Fruit fly (Drosophila melanogaster): ENCODE results near the gene CG6428.
A peak's percentile ranks its signal among the peaks of the same experiment; 100 is the strongest.

CG6428 gene

DNA sequence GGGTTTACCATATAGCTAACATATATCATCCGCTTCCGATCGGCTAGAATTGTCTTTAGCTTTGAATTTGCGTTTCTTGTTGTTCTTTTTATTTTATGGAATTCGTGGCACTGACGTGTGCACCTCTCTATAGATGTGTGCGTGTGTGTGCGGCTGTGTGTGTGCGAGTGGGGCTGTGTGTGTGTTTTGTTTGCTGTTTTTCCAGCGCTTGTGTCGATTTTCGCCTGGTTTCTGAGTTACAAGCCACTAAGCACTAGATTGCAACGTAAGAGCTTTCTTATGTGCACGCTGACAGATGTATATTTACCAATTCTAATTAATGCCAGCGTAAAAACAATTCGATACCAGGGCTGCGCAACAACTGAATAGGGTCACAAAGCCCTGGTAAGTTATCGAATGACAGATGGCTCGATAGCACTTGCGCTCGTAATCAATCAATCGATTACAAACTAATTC lies 3.5 kb downstream of the CG6428 start, which contains the start of gene lva (continued):
- TF ChIP-seq unc-4 (GFP tag; IDR thresholded peaks at IDR 0.05; ENCODE audit: partially characterized antibody) (peak; percentile 46; the same call in 1 of the 2 replicates), CG9727 (GFP tag; optimal IDR thresholded peaks at IDR 0.05) (no peak), dan (GFP tag; IDR thresholded peaks at IDR 0.05) (no peak), CG12744 (GFP tag; optimal IDR thresholded peaks at IDR 0.05) (no peak), E2f2 (GFP tag; IDR thresholded peaks at IDR 0.05) (peak; percentile 87), CG8478 (optimal IDR thresholded peaks at IDR 0.05) (peak; percentile 89), CG2116 (GFP tag; optimal IDR thresholded peaks at IDR 0.05) (peak; percentile 64), CG17186 (GFP tag; optimal IDR thresholded peaks at IDR 0.05) (peak; percentile 74), CG10543 (GFP tag; optimal IDR thresholded peaks at IDR 0.05) (no peak), BEAF-32 (GFP tag; optimal IDR thresholded peaks at IDR 0.05) (peak; percentile 60), CG3281 (GFP tag; optimal IDR thresholded peaks at IDR 0.05) (peak; percentile 87), Scr (GFP tag; IDR thresholded peaks at IDR 0.05; ENCODE audit: partially characterized antibody) (peak; percentile 60), en (GFP tag; optimal IDR thresholded peaks at IDR 0.05) (no peak), HLH4C (GFP tag; IDR thresholded peaks at IDR 0.05; ENCODE audit: partially characterized antibody) (peak; percentile 59), Sry-β (GFP tag; optimal IDR thresholded peaks at IDR 0.05) (no peak), trem (tag; optimal IDR thresholded peaks at IDR 0.05) (peak; percentile 51), hbn (GFP tag; IDR thresholded peaks at IDR 0.05; ENCODE audit: partially characterized antibody) (peak; percentile 42; the same call in 1 of the 2 replicates), knrl (GFP tag; IDR thresholded peaks at IDR 0.05; ENCODE audit: partially characterized antibody) (peak; percentile 14; the same call in 1 of the 3 replicates), CG34224 (GFP tag; IDR thresholded peaks at IDR 0.05; ENCODE audit: partially characterized antibody) (peak; percentile 19; the same call in 1 of the 3 replicates), ato (GFP tag; IDR thresholded peaks at IDR 0.05; ENCODE audit: partially characterized antibody) (peak; percentile 62), hb (GFP tag; IDR thresholded peaks at IDR 0.05; ENCODE audit: partially characterized antibody) (peak; percentile 56; the same call in 1 of the 3 replicates), bbx (GFP tag; IDR thresholded peaks at IDR 0.05; ENCODE audit: partially characterized antibody) (0 out of 2 replicates have a peak, but pooled peaks have one; percentile 21), amos (GFP tag; IDR thresholded peaks at IDR 0.05; ENCODE audit: partially characterized antibody) (peak; percentile 43; the same call in 1 of the 2 replicates), Dek (tag; optimal IDR thresholded peaks at IDR 0.05) (no peak), NC2β (GFP tag; optimal IDR thresholded peaks at IDR 0.05) (no peak), Sin3A (optimal IDR thresholded peaks at IDR 0.05) (peak; percentile 64), CG6654 (GFP tag; optimal IDR thresholded peaks at IDR 0.05) (no peak), Ets97D (GFP tag; optimal IDR thresholded peaks at IDR 0.05) (peak; percentile 8), CG16813 (GFP tag; IDR thresholded peaks at IDR 0.05; ENCODE audit: partially characterized antibody) (peak; percentile 51), CG2712 (tag; optimal IDR thresholded peaks at IDR 0.05) (peak; percentile 23), Bgb (GFP tag; IDR thresholded peaks at IDR 0.05; ENCODE audit: partially characterized antibody) (peak; percentile 40; the same call in 1 of the 2 replicates), Dp (GFP tag; optimal IDR thresholded peaks at IDR 0.05) (peak; percentile 84), chinmo (GFP tag; IDR thresholded peaks at IDR 0.05; ENCODE audit: partially characterized antibody) (0 out of 4 replicates have a peak, but pooled peaks have one; percentile 26), CrebB (tag; optimal IDR thresholded peaks at IDR 0.05) (no peak), vnd (GFP tag; IDR thresholded peaks at IDR 0.05; ENCODE audit: partially characterized antibody) (0 out of 3 replicates have a peak, but pooled peaks have one; percentile 41), Med (GFP tag) (peak; percentile 72), CG13287 (GFP tag; IDR thresholded peaks at IDR 0.05; ENCODE audit: partially characterized antibody) (peak; percentile 58; the same call in 1 of the 2 replicates), CG14710 (tag; optimal IDR thresholded peaks at IDR 0.05) (peak; percentile 51), CG6791 (GFP tag; IDR thresholded peaks at IDR 0.05; ENCODE audit: partially characterized antibody) (peak; percentile 63), CG7928 (GFP tag; optimal IDR thresholded peaks at IDR 0.05) (peak; percentile 98), MBD-R2 (GFP tag; IDR thresholded peaks at IDR 0.05) (peak; percentile 57), CG14441 (GFP tag; IDR thresholded peaks at IDR 0.05) (no peak), Myb (GFP tag; optimal IDR thresholded peaks at IDR 0.05) (peak; percentile 50), Xbp1 (GFP tag; optimal IDR thresholded peaks at IDR 0.05) (peak; percentile 74), Dll (GFP tag; IDR thresholded peaks at IDR 0.05; ENCODE audit: partially characterized antibody) (peak; percentile 55; the same call in 1 of the 4 replicates), ems (GFP tag; optimal IDR thresholded peaks at IDR 0.05) (no peak), CG8388 (GFP tag; optimal IDR thresholded peaks at IDR 0.05) (no peak)
